Fruit fly (Drosophila melanogaster): Measurements from ENCODE around the gene gammaTub23C.

Gene gammaTub23C

DNA sequence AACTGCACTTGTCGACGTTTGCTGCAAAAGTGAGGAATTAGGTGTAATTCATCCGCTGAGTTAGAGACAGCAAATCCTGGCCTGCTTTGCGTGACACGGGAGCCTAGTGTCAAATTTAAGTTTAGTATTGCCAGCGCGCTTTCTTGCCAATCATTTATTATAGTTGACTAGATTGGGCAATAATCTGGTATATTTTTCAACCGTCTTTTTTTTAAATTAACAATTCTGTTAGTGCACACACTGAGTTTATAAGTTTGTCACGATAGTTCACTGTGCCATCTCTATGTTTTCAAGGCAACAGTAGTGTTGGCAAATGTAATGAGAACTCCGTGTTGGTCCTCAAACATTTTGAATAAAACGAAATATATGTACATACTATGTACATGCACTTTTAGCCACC is 4.1 kb downstream of the gammaTub23C start, which contains the start of the genes CG9641 and CG3165 (continued):
- TF ChIP-seq Dip2 (GFP tag; IDR thresholded peaks at IDR 0.05), result no peak
- no peak for TF ChIP-seq bigmax (GFP tag; optimal IDR thresholded peaks at IDR 0.05)
- TF ChIP-seq HmgD (GFP tag; optimal IDR thresholded peaks at IDR 0.05), result peak; percentile 72
- TF ChIP-seq CG7928 (GFP tag; optimal IDR thresholded peaks at IDR 0.05), result peak; percentile 39
- TF ChIP-seq peb (GFP tag; IDR thresholded peaks at IDR 0.05), result peak; percentile 73
- peak; percentile 70; the same call in 1 of the 2 replicates for TF ChIP-seq chm (GFP tag; IDR thresholded peaks at IDR 0.05)
- peak; percentile 78 for TF ChIP-seq ato (GFP tag; IDR thresholded peaks at IDR 0.05; ENCODE audit: partially characterized antibody)
- peak; percentile 85; the same call in 2 of the 3 replicates for TF ChIP-seq mld (GFP tag; IDR thresholded peaks at IDR 0.05; ENCODE audit: partially characterized antibody)
- peak; percentile 49 for TF ChIP-seq Usf (GFP tag; optimal IDR thresholded peaks at IDR 0.05)
- peak; percentile 89 for TF ChIP-seq az2 (GFP tag; optimal IDR thresholded peaks at IDR 0.05)
- no peak for TF ChIP-seq fru (optimal IDR thresholded peaks at IDR 0.05)
- TF ChIP-seq Oaz (GFP tag; IDR thresholded peaks at IDR 0.05), result peak; percentile 66; the same call in 1 of the 2 replicates
- TF ChIP-seq sr (GFP tag; IDR thresholded peaks at IDR 0.05), result no peak
- TF ChIP-seq CG1792 (GFP tag; optimal IDR thresholded peaks at IDR 0.05), result peak; percentile 80
- peak; percentile 75 for TF ChIP-seq Oli (tag; optimal IDR thresholded peaks at IDR 0.05)
- peak; percentile 68 for TF ChIP-seq CG3065 (GFP tag; optimal IDR thresholded peaks at IDR 0.05)
- TF ChIP-seq C15 (GFP tag; IDR thresholded peaks at IDR 0.05), result no peak
- TF ChIP-seq CG7372 (GFP tag; IDR thresholded peaks at IDR 0.05), result peak; percentile 67
- peak; percentile 82 for TF ChIP-seq CG10147 (GFP tag; optimal IDR thresholded peaks at IDR 0.05)
- TF ChIP-seq slp2 (GFP tag; optimal IDR thresholded peaks at IDR 0.05), result peak; percentile 82
- TF ChIP-seq corto (GFP tag; optimal IDR thresholded peaks at IDR 0.05), result no peak
- TF ChIP-seq oc (tag; optimal IDR thresholded peaks at IDR 0.05), result peak; percentile 75
- peak; percentile 74 for TF ChIP-seq CG15514 (GFP tag; optimal IDR thresholded peaks at IDR 0.05)
- peak; percentile 90 for TF ChIP-seq tna (GFP tag; IDR thresholded peaks at IDR 0.05; ENCODE audit: partially characterized antibody)
- peak; percentile 67; the same call in 1 of the 2 replicates for TF ChIP-seq danr (GFP tag; IDR thresholded peaks at IDR 0.05)
- TF ChIP-seq gt (GFP tag; IDR thresholded peaks at IDR 0.05), result peak; percentile 55; the same call in 1 of the 2 replicates
- TF ChIP-seq croc (GFP tag; conservative IDR thresholded peaks at IDR 0.05), result peak; percentile 76
- TF ChIP-seq inv (GFP tag; IDR thresholded peaks at IDR 0.05; ENCODE audit: partially characterized antibody), result peak; percentile 94
- peak; percentile 69 for TF ChIP-seq seq (GFP tag; IDR thresholded peaks at IDR 0.05)
- TF ChIP-seq Jarid2 (GFP tag; optimal IDR thresholded peaks at IDR 0.05), result no peak
- no peak for TF ChIP-seq CG2889 (GFP tag; IDR thresholded peaks at IDR 0.05)
- peak; percentile 98 for TF ChIP-seq Ets65A (GFP tag)
- peak; percentile 86 for TF ChIP-seq CG33557 (GFP tag; optimal IDR thresholded peaks at IDR 0.05)
- peak; percentile 61 for TF ChIP-seq Adf1 (GFP tag; IDR thresholded peaks at IDR 0.05)
- TF ChIP-seq ttk (GFP tag; IDR thresholded peaks at IDR 0.05), result peak; percentile 73
- peak; percentile 52 for TF ChIP-seq CG43689 (GFP tag; IDR thresholded peaks at IDR 0.05)
- TF ChIP-seq CG12236 (GFP tag; optimal IDR thresholded peaks at IDR 0.05), result peak; percentile 74
- TF ChIP-seq gcm (GFP tag; optimal IDR thresholded peaks at IDR 0.05), result no peak
- peak; percentile 78 for TF ChIP-seq pb (GFP tag; optimal IDR thresholded peaks at IDR 0.05)
- TF ChIP-seq CG31224 (GFP tag; IDR thresholded peaks at IDR 0.05), result peak; percentile 49; the same call in 1 of the 2 replicates
- peak; percentile 72; the same call in 2 of the 3 replicates for TF ChIP-seq CG11560 (tag; IDR thresholded peaks at IDR 0.05)
- TF ChIP-seq HLH3B (GFP tag; IDR thresholded peaks at IDR 0.05), result peak; percentile 80
- peak; percentile 67 for TF ChIP-seq btn (GFP tag; optimal IDR thresholded peaks at IDR 0.05)
- TF ChIP-seq sob (GFP tag; IDR thresholded peaks at IDR 0.05), result peak; percentile 79
- no peak for TF ChIP-seq CG11723 (GFP tag; optimal IDR thresholded peaks at IDR 0.05)
- TF ChIP-seq cas (GFP tag; IDR thresholded peaks at IDR 0.05), result peak; percentile 63
- peak; percentile 47 for TF ChIP-seq CG6765 (GFP tag; optimal IDR thresholded peaks at IDR 0.05)
- peak; percentile 69 for TF ChIP-seq ase (GFP tag; IDR thresholded peaks at IDR 0.05)
- no peak for TF ChIP-seq crol (GFP tag; IDR thresholded peaks at IDR 0.05)
- no peak for TF ChIP-seq gem (tag; optimal IDR thresholded peaks at IDR 0.05)
- TF ChIP-seq Awh (GFP tag; IDR thresholded peaks at IDR 0.05), result peak; percentile 64; the same call in 1 of the 2 replicates
- peak; percentile 53 for TF ChIP-seq CG9797 (GFP tag; optimal IDR thresholded peaks at IDR 0.05)
